Worm (Caenorhabditis elegans): ENCODE results near the gene srlf-5.

Gene srlf-5

ce11 chrIV:12890445-12890844 lies 36.1 kb downstream of the srlf-5 start, which contains the start of gene K08D8.6:
Gene K08D8.6, minus strand, starts transcription at chrIV:12890508.
- TF ChIP-seq skn-1 (tag; optimal IDR thresholded peaks at IDR 0.05): no peak
- TF ChIP-seq sma-9 (GFP tag; optimal IDR thresholded peaks at IDR 0.05): peak; percentile 70
- no peak for TF ChIP-seq sma-9 (tag; optimal IDR thresholded peaks at IDR 0.05)
- TF ChIP-seq nhr-129 (tag; optimal IDR thresholded peaks at IDR 0.05): no peak
- TF ChIP-seq crh-2 (tag; optimal IDR thresholded peaks at IDR 0.05): no peak
- TF ChIP-seq mab-5 (tag; optimal IDR thresholded peaks at IDR 0.05): no peak
- TF ChIP-seq nhr-23 (tag; optimal IDR thresholded peaks at IDR 0.05): no peak
- TF ChIP-seq gmeb-1 (tag; optimal IDR thresholded peaks at IDR 0.05): peak; percentile 15
- no peak for TF ChIP-seq lin-11 (tag; optimal IDR thresholded peaks at IDR 0.05)
- TF ChIP-seq peb-1 (tag; optimal IDR thresholded peaks at IDR 0.05): no peak
- TF ChIP-seq fos-1 (tag; optimal IDR thresholded peaks at IDR 0.05): peak; percentile 96

ce11 chrIV:12886012-12886411 lies 40.5 kb downstream of the srlf-5 start:
- TF ChIP-seq ZK546.5 (tag; optimal IDR thresholded peaks at IDR 0.05) (no peak), nhr-12 (tag; optimal IDR thresholded peaks at IDR 0.05) (no peak), fos-1 (tag; optimal IDR thresholded peaks at IDR 0.05) (peak; percentile 67), unc-55 (GFP tag; optimal IDR thresholded peaks at IDR 0.05) (no peak)

- TF ChIP-seq nhr-23 (tag; optimal IDR thresholded peaks at IDR 0.05): no peak
- no peak for TF ChIP-seq nhr-237 (tag; optimal IDR thresholded peaks at IDR 0.05)
Observed at ce11 chrIV:12883190-12883589, 43.3 kb downstream of the srlf-5 start, which contains the start of gene ZK896.4. Gene ZK896.4, minus strand, starts transcription at chrIV:12883290.

- TF ChIP-seq Y55F3AM.14 (GFP tag; optimal IDR thresholded peaks at IDR 0.05) (no peak), F13H6.1 (tag; optimal IDR thresholded peaks at IDR 0.05) (no peak), mbf-1 (tag; optimal IDR thresholded peaks at IDR 0.05) (no peak), nhr-129 (tag; optimal IDR thresholded peaks at IDR 0.05) (no peak), crh-2 (tag; optimal IDR thresholded peaks at IDR 0.05) (peak; percentile 18), nhr-12 (tag; optimal IDR thresholded peaks at IDR 0.05) (no peak), ztf-1 (GFP tag; conservative IDR thresholded peaks at IDR 0.05) (no peak), fos-1 (tag; optimal IDR thresholded peaks at IDR 0.05) (peak; percentile 88), sma-9 (GFP tag; optimal IDR thresholded peaks at IDR 0.05) (peak; percentile 84), sma-9 (tag; optimal IDR thresholded peaks at IDR 0.05) (no peak), sem-4 (tag; optimal IDR thresholded peaks at IDR 0.05) (no peak), ceh-82 (tag; optimal IDR thresholded peaks at IDR 0.05) (no peak)
Observed at ce11 chrIV:12879557-12879956, 47.0 kb downstream of the srlf-5 start, which contains the start of gene ZK896.5. Gene ZK896.5, minus strand, starts transcription at chrIV:12879645.

ce11 chrIV:12876558-12876957 lies 50.0 kb downstream of the srlf-5 start:
- TF ChIP-seq sma-9 (GFP tag; optimal IDR thresholded peaks at IDR 0.05) (peak; percentile 31), sma-9 (tag; optimal IDR thresholded peaks at IDR 0.05) (no peak), nhr-21 (tag; optimal IDR thresholded peaks at IDR 0.05) (no peak), dmd-4 (tag; optimal IDR thresholded peaks at IDR 0.05) (no peak), fos-1 (tag; optimal IDR thresholded peaks at IDR 0.05) (peak; percentile 85), peb-1 (tag; optimal IDR thresholded peaks at IDR 0.05) (no peak)
